Fruit fly (Drosophila melanogaster) whole organism, adult: ENCODE measurements around the gene CG18259.
A peak's percentile ranks its signal among the peaks of the same experiment; 100 is the strongest.

Experiments used
- CG12768 ChIP-seq: fragments of 200-800 bp; sonication (Bioruptor generic); optimal IDR thresholded peaks from 2 replicates; lab custom pipeline; 2017; ENCODE audit warnings: missing biosample characterization, missing genetic modification characterization, mild to moderate bottlenecking, moderate library complexity, missing genetic modification reagents
- CG14711 ChIP-seq: fragments of 200-800 bp; sonication (Bioruptor generic); optimal IDR thresholded peaks from 2 replicates; lab custom pipeline; 2018; ENCODE audit warnings: missing biosample characterization, mild to moderate bottlenecking, missing genetic modification characterization, moderate library complexity
- CG33017 ChIP-seq: fragments of 200-800 bp; sonication (Bioruptor generic); optimal IDR thresholded peaks from 2 replicates; lab custom pipeline; 2018; ENCODE audit warnings: missing biosample characterization, mild to moderate bottlenecking, missing genetic modification characterization, moderate library complexity
- CG7101 ChIP-seq: fragments of 200-800 bp; sonication (Bioruptor generic); optimal IDR thresholded peaks from 2 replicates; lab custom pipeline; 2018; ENCODE audit warnings: missing biosample characterization, mild to moderate bottlenecking, missing genetic modification characterization, moderate library complexity
- Mnt ChIP-seq: fragments of 200-800 bp; sonication (Bioruptor generic); optimal IDR thresholded peaks from 2 replicates; lab custom pipeline; 2016; ENCODE audit warnings: missing biosample characterization, mild to moderate bottlenecking, missing genetic modification characterization
- kay ChIP-seq: fragments of 200-800 bp; sonication (Bioruptor generic); peaks from one replicate; lab custom pipeline; 2016; ENCODE audit warnings: missing biosample characterization, missing genetic modification characterization, borderline replicate concordance
- pad ChIP-seq: fragments of 200-800 bp; sonication (Bioruptor generic); optimal IDR thresholded peaks from 3 replicates; lab custom pipeline; 2017; ENCODE audit warnings: missing biosample characterization, missing genetic modification characterization, mild to moderate bottlenecking, moderate library complexity, missing genetic modification reagents
- tj ChIP-seq: fragments of 200-800 bp; sonication (Bioruptor generic); optimal IDR thresholded peaks from 3 replicates; lab custom pipeline; 2017; ENCODE audit warnings: missing biosample characterization, mild to moderate bottlenecking, missing genetic modification characterization, moderate library complexity

- no peak for TF ChIP-seq tj (GFP tag; lab: Kevin White, UChicago)
- TF ChIP-seq Mnt (GFP tag; lab: Kevin White, UChicago), result no peak
- no peak for TF ChIP-seq CG7101 (tag; lab: Kevin White, UChicago)
- TF ChIP-seq CG12768 (GFP tag; lab: Kevin White, UChicago), result no peak
- TF ChIP-seq CG33017 (tag; lab: Kevin White, UChicago), result no peak
- TF ChIP-seq pad (GFP tag; lab: Kevin White, UChicago), result peak; percentile 51
- no peak for TF ChIP-seq kay (GFP tag; lab: Kevin White, UChicago)
- no peak for TF ChIP-seq CG14711 (tag; lab: Kevin White, UChicago)
These were observed 31.1 kb upstream of the CG18259 start for dm6 chrX:18814373-18814772.
